Fruit fly (Drosophila melanogaster): Measurements from ENCODE around the gene CG6996.

DNA sequence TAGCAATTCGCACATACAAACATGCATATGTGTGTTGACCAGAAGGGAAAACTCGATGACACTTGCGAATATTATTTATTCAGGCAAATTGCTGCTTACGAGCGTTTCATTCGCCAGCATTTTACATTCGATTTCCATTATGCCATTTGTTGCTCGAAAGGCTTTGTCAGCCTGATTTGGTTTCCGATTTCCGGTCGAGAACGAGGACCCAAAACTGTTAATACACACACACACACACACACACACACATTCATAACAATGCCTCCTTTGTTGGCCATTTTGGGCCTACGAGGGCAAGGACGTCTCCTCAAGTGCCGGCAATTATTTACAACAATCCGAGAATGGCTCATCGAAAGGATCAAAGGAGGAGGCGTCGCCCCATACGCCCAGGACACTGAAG lies 29.6 kb upstream of the CG6996 start:
- TF ChIP-seq pan (optimal IDR thresholded peaks at IDR 0.05) (no peak), EcR (GFP tag; optimal IDR thresholded peaks at IDR 0.05) (no peak)
